Worm (Caenorhabditis elegans): ENCODE measurements around the gene Y5F2A.4.

DNA sequence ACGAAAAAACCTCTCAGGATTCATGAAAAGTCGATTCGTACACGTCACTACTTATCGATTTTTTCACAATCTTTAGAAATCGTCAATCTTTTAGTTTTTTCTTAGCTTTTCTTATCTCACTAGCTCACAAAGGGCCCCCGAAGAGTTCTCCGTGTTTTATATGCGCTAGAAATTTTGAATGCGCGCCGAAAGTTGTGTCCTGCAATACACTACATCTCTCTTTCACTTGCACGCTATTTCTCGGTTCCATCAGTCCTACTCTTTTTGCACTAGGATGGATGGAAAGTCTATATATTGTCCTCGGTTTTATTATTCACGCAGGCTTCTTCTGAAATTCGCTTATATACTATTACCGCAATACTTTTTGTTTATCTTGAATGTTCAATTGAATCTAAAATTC lies 47.2 kb upstream of the Y5F2A.4 start:
- TF ChIP-seq unc-62 (GFP tag; optimal IDR thresholded peaks at IDR 0.05) (no peak), alr-1 (tag; optimal IDR thresholded peaks at IDR 0.05) (no peak), aly-2 (tag; optimal IDR thresholded peaks at IDR 0.05) (no peak), mbf-1 (tag; optimal IDR thresholded peaks at IDR 0.05) (no peak), crh-2 (tag; optimal IDR thresholded peaks at IDR 0.05) (no peak), nhr-23 (tag; optimal IDR thresholded peaks at IDR 0.05) (no peak), ama-1 (optimal IDR thresholded peaks at IDR 0.05) (no peak)
